Fruit fly (Drosophila melanogaster): Measurements from ENCODE around the gene Boh1.

- TF ChIP-seq Mnt (GFP tag; optimal IDR thresholded peaks at IDR 0.05) (no peak), bab1 (GFP tag; optimal IDR thresholded peaks at IDR 0.05) (no peak), cic (GFP tag; optimal IDR thresholded peaks at IDR 0.05) (no peak), Crg-1 (GFP tag; optimal IDR thresholded peaks at IDR 0.05) (no peak), Clk (GFP tag; optimal IDR thresholded peaks at IDR 0.05) (no peak)
Measured at dm6 chr3R:27945398-27945797, 26.1 kb upstream of the Boh1 start.
